Worm (Caenorhabditis elegans): Measurements from ENCODE around the gene fbxa-113.

fbxa-113 gene

DNA sequence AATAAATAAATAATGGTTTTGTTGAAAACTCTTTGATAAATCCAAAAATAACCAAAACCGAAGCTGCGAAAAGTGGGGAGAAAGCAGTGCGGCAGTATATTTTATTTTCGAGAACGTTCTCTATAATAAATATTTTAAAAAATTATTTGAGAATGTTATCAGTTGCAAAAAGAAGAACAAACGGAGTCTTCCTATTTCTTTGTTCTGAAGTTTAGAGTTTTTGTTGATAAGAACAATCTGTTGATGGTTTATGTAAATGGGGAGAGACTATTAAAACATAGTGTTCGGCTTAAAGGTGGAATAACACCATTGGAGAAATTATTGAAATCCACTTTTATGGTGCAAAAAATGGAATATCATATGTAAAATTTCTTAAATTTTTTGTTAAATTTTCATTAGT lies 9.9 kb downstream of the fbxa-113 start:
- TF ChIP-seq pha-4 (tag; optimal IDR thresholded peaks at IDR 0.05) (no peak), K09A11.1 (tag; optimal IDR thresholded peaks at IDR 0.05; ENCODE audit: insufficient read depth) (no peak), eyg-1 (tag; optimal IDR thresholded peaks at IDR 0.05) (no peak), ceh-45 (GFP tag; IDR thresholded peaks at IDR 0.05) (no peak), gmeb-2 (tag; optimal IDR thresholded peaks at IDR 0.05) (no peak), syd-9 (tag; optimal IDR thresholded peaks at IDR 0.05) (no peak), odd-2 (tag; optimal IDR thresholded peaks at IDR 0.05) (no peak), C08G9.2 (tag; optimal IDR thresholded peaks at IDR 0.05) (no peak), mec-3 (tag; optimal IDR thresholded peaks at IDR 0.05; ENCODE audit: borderline replicate concordance) (no peak)

ce11 chrV:20215197-20215596 lies 12.0 kb downstream of the fbxa-113 start, which contains the start of gene Y113G7B.11:
TSS of gene Y113G7B.11 (minus strand) at chrV:20215297.
- no peak for TF ChIP-seq ceh-6 (GFP tag; optimal IDR thresholded peaks at IDR 0.05)
- no peak for TF ChIP-seq sox-4 (tag; optimal IDR thresholded peaks at IDR 0.05)

DNA sequence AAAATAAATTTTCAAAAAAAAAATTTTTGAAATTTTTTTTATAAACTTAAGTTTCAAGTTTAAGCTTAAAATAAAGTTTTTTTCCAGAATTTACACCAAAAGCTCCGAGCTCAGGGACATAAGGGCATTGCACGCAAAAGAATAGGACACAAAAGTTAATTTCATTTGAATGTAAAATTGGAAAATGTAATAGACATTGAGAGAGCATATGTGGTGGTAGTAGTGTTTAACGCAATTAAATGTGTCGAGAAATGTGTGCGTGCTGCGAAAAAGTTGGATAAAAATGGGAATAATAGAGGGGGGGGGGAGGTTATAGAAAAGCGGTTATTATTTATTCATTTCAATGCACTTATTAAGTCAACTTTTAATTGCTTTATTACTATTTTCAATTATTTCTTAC lies 17.4 kb downstream of the fbxa-113 start:
- no peak for TF ChIP-seq rnt-1 (tag; optimal IDR thresholded peaks at IDR 0.05)
- peak; percentile 96 for TF ChIP-seq unc-42 (tag; optimal IDR thresholded peaks at IDR 0.05)
- no peak for TF ChIP-seq K02D7.2 (tag; optimal IDR thresholded peaks at IDR 0.05)
- no peak for TF ChIP-seq zip-5 (tag; optimal IDR thresholded peaks at IDR 0.05)

- TF ChIP-seq ceh-22 (tag; optimal IDR thresholded peaks at IDR 0.05) = no peak
- no peak for TF ChIP-seq nhr-232 (tag; optimal IDR thresholded peaks at IDR 0.05)
- no peak for TF ChIP-seq unc-3 (GFP tag; conservative IDR thresholded peaks at IDR 0.05)
- no peak for TF ChIP-seq unc-3 (tag; optimal IDR thresholded peaks at IDR 0.05)
- no peak for TF ChIP-seq ceh-34 (tag; optimal IDR thresholded peaks at IDR 0.05)
Observed at ce11 chrV:20223725-20224124, 20.5 kb downstream of the fbxa-113 start.

DNA sequence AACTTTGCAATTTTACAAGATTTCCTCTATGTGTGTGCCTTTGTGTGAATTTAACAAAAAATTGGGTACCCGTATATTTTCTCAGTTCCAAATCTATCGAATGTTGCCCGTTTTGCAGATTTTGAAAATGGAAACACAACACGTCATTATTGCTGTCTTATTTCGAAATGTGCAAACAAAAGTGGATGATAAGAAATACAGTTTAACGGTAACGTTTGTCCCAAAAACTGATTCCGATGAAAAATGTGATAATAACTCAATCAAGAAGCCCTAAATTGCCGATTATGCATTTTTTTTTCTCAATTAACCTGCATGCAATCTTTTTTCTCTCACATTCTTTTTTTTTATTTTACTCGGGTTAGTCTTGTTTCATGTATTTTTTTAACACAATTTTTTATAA lies 22.1 kb downstream of the fbxa-113 start:
- TF ChIP-seq ama-1 (optimal IDR thresholded peaks at IDR 0.05) (no peak), dve-1 (tag; optimal IDR thresholded peaks at IDR 0.05) (no peak), hlh-6 (tag; optimal IDR thresholded peaks at IDR 0.05) (no peak), nfya-1 (tag; optimal IDR thresholded peaks at IDR 0.05) (no peak), lim-6 (tag; optimal IDR thresholded peaks at IDR 0.05) (no peak), ceh-45 (GFP tag; IDR thresholded peaks at IDR 0.05) (no peak), ceh-48 (tag; optimal IDR thresholded peaks at IDR 0.05) (no peak), gmeb-2 (tag; optimal IDR thresholded peaks at IDR 0.05) (no peak), nhr-11 (tag; optimal IDR thresholded peaks at IDR 0.05) (no peak), eyg-1 (tag; optimal IDR thresholded peaks at IDR 0.05) (no peak), che-1 (tag; optimal IDR thresholded peaks at IDR 0.05) (no peak), tbx-7 (tag; optimal IDR thresholded peaks at IDR 0.05) (no peak), pqm-1 (tag; optimal IDR thresholded peaks at IDR 0.05) (no peak), F13H6.1 (tag; optimal IDR thresholded peaks at IDR 0.05) (no peak), zip-5 (tag; optimal IDR thresholded peaks at IDR 0.05) (no peak)

DNA sequence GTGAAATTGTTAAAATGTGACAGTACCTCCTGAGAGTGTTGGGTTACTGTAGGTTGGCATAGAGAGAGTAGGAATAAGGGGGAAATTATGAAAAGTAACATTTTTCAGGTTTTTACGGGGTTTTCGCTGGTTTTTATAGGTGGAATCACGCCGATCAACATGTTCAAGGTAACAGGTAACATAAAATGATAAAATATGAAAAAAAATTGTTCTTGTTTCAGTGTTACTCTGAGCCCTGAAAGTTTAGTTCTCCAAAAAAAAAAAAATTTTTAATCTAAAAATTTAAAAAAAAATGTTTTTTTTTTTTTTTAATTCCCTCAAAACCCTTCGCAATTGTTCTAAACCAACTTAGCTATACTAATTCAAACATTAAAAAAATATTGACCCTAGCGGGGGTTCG lies 30.6 kb downstream of the fbxa-113 start, which contains the start of gene Y113G7B.15:
TSS of gene Y113G7B.15 (minus strand) at position 101 of the 400 bp plus-strand sequence.
- no peak for TF ChIP-seq elt-2 (tag; optimal IDR thresholded peaks at IDR 0.05)
- TF ChIP-seq pha-4 (tag; optimal IDR thresholded peaks at IDR 0.05) = no peak
- no peak for TF ChIP-seq F13H6.1 (tag; optimal IDR thresholded peaks at IDR 0.05)
- TF ChIP-seq gmeb-2 (tag; optimal IDR thresholded peaks at IDR 0.05) = no peak
- TF ChIP-seq ceh-48 (tag; optimal IDR thresholded peaks at IDR 0.05) = no peak
- no peak for TF ChIP-seq sdc-2 (tag; optimal IDR thresholded peaks at IDR 0.05)
- no peak for TF ChIP-seq ceh-22 (tag; optimal IDR thresholded peaks at IDR 0.05)
- TF ChIP-seq K09A11.1 (tag; optimal IDR thresholded peaks at IDR 0.05; ENCODE audit: insufficient read depth) = no peak
- TF ChIP-seq ahr-1 (tag; optimal IDR thresholded peaks at IDR 0.05) = no peak
- TF ChIP-seq fkh-6 (tag; optimal IDR thresholded peaks at IDR 0.05) = no peak
- TF ChIP-seq sox-2 (GFP tag; IDR thresholded peaks at IDR 0.05) = no peak
